Worm (Caenorhabditis elegans) whole organism, young adult: ENCODE measurements around the gene atp-5.

Experiments
- B0261.1 ChIP-seq: sonication (generic microtip); optimal IDR thresholded peaks from 2 replicates; lab custom pipeline; 2016; ENCODE audit warnings: mild to moderate bottlenecking, missing genetic modification characterization, moderate library complexity, missing compliant biosample characterization
- C17E4.6 ChIP-seq: fragments of 200-800 bp; sonication (Bioruptor generic); IDR thresholded peaks from 2 replicates; pipeline ENCODE4 v1.3.6; 2022; ENCODE audit warnings: missing genetic modification reagents, missing genetic modification characterization, missing compliant biosample characterization
- D2030.7 ChIP-seq: fragments of 200-800 bp; sonication (Bioruptor generic); IDR thresholded peaks from 2 replicates; pipeline ENCODE4 v1.3.6; 2022; ENCODE audit warnings: missing genetic modification reagents, missing genetic modification characterization, missing compliant biosample characterization
- F10E7.11 ChIP-seq: sonication (generic microtip); optimal IDR thresholded peaks from 2 replicates; lab custom pipeline; 2017; ENCODE audit warnings: mild to moderate bottlenecking, missing genetic modification characterization, moderate library complexity, missing compliant biosample characterization
- F33H1.4 ChIP-seq: fragments of 200-800 bp; sonication (Bioruptor generic); IDR thresholded peaks from 2 replicates; pipeline ENCODE4 v1.3.6; 2022; ENCODE audit warnings: missing genetic modification reagents, missing genetic modification characterization, missing compliant biosample characterization
- F49E8.2 ChIP-seq: sonication (generic microtip); optimal IDR thresholded peaks from 3 replicates; lab custom pipeline; 2017; ENCODE audit warnings: missing genetic modification characterization, mild to moderate bottlenecking, missing compliant biosample characterization, antibody characterized with exemption, moderate library complexity; ENCODE audit not compliant: insufficient read depth
- Y53G8AR.9 ChIP-seq: fragments of 200-800 bp; sonication (Bioruptor generic); conservative IDR thresholded peaks from 2 replicates; pipeline ENCODE4 v1.3.6; 2022; ENCODE audit warnings: missing genetic modification reagents, missing genetic modification characterization, missing compliant biosample characterization
- Y56A3A.18 ChIP-seq: fragments of 200-800 bp; sonication (Bioruptor generic); IDR thresholded peaks from 2 replicates; pipeline ENCODE4 v1.3.6; 2022; ENCODE audit warnings: missing genetic modification reagents, missing genetic modification characterization, missing compliant biosample characterization
- Y79H2A.3 ChIP-seq: fragments of 200-800 bp; sonication (Bioruptor generic); conservative IDR thresholded peaks from 2 replicates; pipeline ENCODE4 v1.3.6; 2022; ENCODE audit warnings: missing genetic modification reagents, missing genetic modification characterization, missing compliant biosample characterization
- attf-3 ChIP-seq: fragments of 200-800 bp; sonication (Bioruptor generic); conservative IDR thresholded peaks from 2 replicates; pipeline ENCODE4 v1.3.6; 2022; ENCODE audit warnings: missing genetic modification reagents, missing genetic modification characterization, missing compliant biosample characterization
- attf-5 ChIP-seq: fragments of 200-800 bp; sonication (Bioruptor generic); optimal IDR thresholded peaks from 2 replicates; lab custom pipeline; 2018; ENCODE audit warnings: mild to moderate bottlenecking, missing genetic modification characterization, missing compliant biosample characterization
- bed-2 ChIP-seq: fragments of 200-800 bp; sonication (Bioruptor generic); IDR thresholded peaks from 2 replicates; pipeline ENCODE4 v1.3.6; 2022; ENCODE audit warnings: missing genetic modification reagents, missing genetic modification characterization, missing compliant biosample characterization
- cebp-1 ChIP-seq, 2 experiments: fragments of 200-800 bp in 1 of 2; sonication (Bioruptor generic) in 1 of 2; sonication (generic microtip) in 1 of 2; IDR thresholded peaks in 1 of 2; optimal IDR thresholded peaks in 1 of 2; 2 replicates each; pipeline versions ENCODE4 v1.3.6 to Lab custom; 2017 to 2022; ENCODE audit warnings: missing compliant biosample characterization in 2 of 2, missing genetic modification characterization in 2 of 2, mild to moderate bottlenecking in 1 of 2, missing genetic modification reagents in 1 of 2, moderate library complexity in 1 of 2
- ceh-100 ChIP-seq: fragments of 200-800 bp; sonication (Bioruptor generic); IDR thresholded peaks from 2 replicates; pipeline ENCODE4 v1.3.6; 2022; ENCODE audit warnings: missing genetic modification reagents, missing genetic modification characterization, missing compliant biosample characterization
- ceh-27 ChIP-seq: fragments of 200-800 bp; sonication (Bioruptor generic); optimal IDR thresholded peaks from 2 replicates; lab custom pipeline; 2018; ENCODE audit warnings: mild to moderate bottlenecking, missing genetic modification characterization, moderate library complexity, missing compliant biosample characterization
- ceh-58 ChIP-seq: fragments of 200-800 bp; sonication (Bioruptor generic); IDR thresholded peaks from 2 replicates; pipeline ENCODE4 v1.3.6; 2022; ENCODE audit warnings: missing genetic modification characterization, missing compliant biosample characterization
- efl-1 ChIP-seq: fragments of 150-350 bp; optimal IDR thresholded peaks from 2 replicates; lab custom pipeline; 2014; ENCODE audit warnings: missing biosample characterization, missing genetic modification reagents, missing genetic modification characterization
- egl-44 ChIP-seq: fragments of 200-800 bp; sonication (Bioruptor generic); IDR thresholded peaks from 2 replicates; pipeline ENCODE4 v1.3.6; 2022; ENCODE audit warnings: missing genetic modification reagents, missing genetic modification characterization, missing compliant biosample characterization
- egrh-3 ChIP-seq: fragments of 200-800 bp; sonication (Bioruptor generic); IDR thresholded peaks from 2 replicates; pipeline ENCODE4 v1.3.6; 2022; ENCODE audit warnings: missing genetic modification reagents, missing genetic modification characterization, missing compliant biosample characterization
- ekl-4 ChIP-seq: fragments of 200-800 bp; sonication (Bioruptor generic); IDR thresholded peaks from 2 replicates; pipeline ENCODE4 v1.3.6; 2022; ENCODE audit warnings: missing genetic modification reagents, missing genetic modification characterization, missing compliant biosample characterization
- fkh-3 ChIP-seq: sonication (generic microtip); optimal IDR thresholded peaks from 2 replicates; lab custom pipeline; 2016; ENCODE audit warnings: mild to moderate bottlenecking, missing genetic modification characterization, missing compliant biosample characterization
- hmg-20 ChIP-seq: fragments of 200-800 bp; sonication (Bioruptor generic); IDR thresholded peaks from 2 replicates; pipeline ENCODE4 v1.3.6; 2022; ENCODE audit warnings: missing genetic modification reagents, missing genetic modification characterization, missing compliant biosample characterization
- let-607 ChIP-seq, 2 experiments: fragments of 200-800 bp in 1 of 2; sonication (Bioruptor generic) in 1 of 2; sonication (generic microtip) in 1 of 2; optimal IDR thresholded peaks; 2 replicates each; lab custom pipeline; 2016 to 2018; ENCODE audit warnings: mild to moderate bottlenecking in 2 of 2, missing compliant biosample characterization in 2 of 2, missing genetic modification characterization in 2 of 2, moderate library complexity in 2 of 2, missing genotype in 1 of 2
- lin-26 ChIP-seq: fragments of 200-800 bp; sonication (Bioruptor generic); IDR thresholded peaks from 2 replicates; pipeline ENCODE4 v1.3.6; 2022; ENCODE audit warnings: missing genetic modification reagents, missing genetic modification characterization, missing compliant biosample characterization
- lsl-1 ChIP-seq: fragments of 200-800 bp; sonication (Bioruptor generic); optimal IDR thresholded peaks from 2 replicates; lab custom pipeline; 2018; ENCODE audit warnings: mild to moderate bottlenecking, missing genetic modification characterization, moderate library complexity, missing compliant biosample characterization
- madf-10 ChIP-seq: sonication (generic microtip); optimal IDR thresholded peaks from 2 replicates; lab custom pipeline; 2016; ENCODE audit warnings: mild to moderate bottlenecking, missing genetic modification characterization, missing compliant biosample characterization
- nfya-1 ChIP-seq: sonication (generic microtip); optimal IDR thresholded peaks from 2 replicates; lab custom pipeline; 2017; ENCODE audit warnings: antibody characterized with exemption, missing compliant biosample characterization, missing genetic modification characterization, borderline replicate concordance; ENCODE audit not compliant: insufficient read depth
- nfya-2 ChIP-seq: fragments of 200-800 bp; sonication (Bioruptor generic); IDR thresholded peaks from 2 replicates; pipeline ENCODE4 v1.3.6; 2022; ENCODE audit warnings: missing genetic modification reagents, missing genetic modification characterization, missing compliant biosample characterization
- nhr-80 ChIP-seq: sonication (generic microtip); optimal IDR thresholded peaks from 2 replicates; lab custom pipeline; 2016; ENCODE audit warnings: missing genetic modification characterization, missing compliant biosample characterization
- rec-8 ChIP-seq, 2 experiments: sonication (generic microtip); optimal IDR thresholded peaks; 2 replicates each; lab custom pipeline; 2016; ENCODE audit warnings: mild to moderate bottlenecking in 2 of 2, missing genetic modification characterization in 2 of 2, missing genetic modification reagents in 2 of 2, missing genotype in 2 of 2, missing biosample characterization in 1 of 2, missing compliant biosample characterization in 1 of 2, moderate library complexity in 1 of 2
- snpc-1.1 ChIP-seq: sonication (generic microtip); optimal IDR thresholded peaks from 2 replicates; lab custom pipeline; 2017; ENCODE audit warnings: missing genetic modification characterization, mild to moderate bottlenecking, missing compliant biosample characterization, antibody characterized with exemption, moderate library complexity, missing genotype, missing genetic modification reagents; ENCODE audit not compliant: insufficient read depth
- tbp1 ChIP-seq: fragments of 200-800 bp; sonication (Bioruptor generic); optimal IDR thresholded peaks from 2 replicates; lab custom pipeline; 2018; ENCODE audit warnings: mild to moderate bottlenecking, missing genetic modification characterization, missing compliant biosample characterization
- tlf-1 ChIP-seq: fragments of 200-800 bp; sonication (Bioruptor generic); optimal IDR thresholded peaks from 2 replicates; lab custom pipeline; 2018; ENCODE audit warnings: mild to moderate bottlenecking, missing genetic modification characterization, missing compliant biosample characterization
- zim-3 ChIP-seq: sonication (generic microtip); optimal IDR thresholded peaks from 2 replicates; lab custom pipeline; 2017; ENCODE audit warnings: mild to moderate bottlenecking, missing genetic modification characterization, moderate library complexity, missing compliant biosample characterization
- ztf-25 ChIP-seq: fragments of 200-800 bp; sonication (Bioruptor generic); IDR thresholded peaks from 2 replicates; pipeline ENCODE4 v1.3.6; 2022; ENCODE audit warnings: missing genetic modification reagents, missing genetic modification characterization, missing compliant biosample characterization

Gene atp-5

DNA sequence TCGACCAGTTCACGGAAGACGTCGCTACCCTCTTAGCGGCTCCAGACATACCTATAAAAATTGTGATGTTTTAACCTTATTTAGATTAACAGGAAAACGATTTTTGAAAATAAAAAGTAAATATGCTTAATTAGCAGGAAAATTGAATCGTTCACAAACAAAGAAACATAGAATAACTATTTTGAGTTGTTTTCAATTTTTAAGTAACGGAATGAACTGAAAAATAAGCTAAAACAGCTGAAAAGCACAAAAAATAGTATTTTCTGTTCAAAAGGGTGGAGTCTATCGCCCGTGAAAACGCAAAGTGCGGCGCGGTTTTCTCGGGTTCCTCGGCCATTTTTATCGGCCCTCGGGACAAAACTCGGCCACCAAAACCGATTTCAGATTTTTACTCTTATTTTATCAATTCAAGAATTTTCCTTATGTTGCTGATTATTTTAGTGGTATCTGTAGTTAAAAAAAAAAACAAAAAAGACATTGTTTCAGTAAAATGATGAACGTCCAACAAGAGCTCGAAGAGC, at the start of gene atp-5, which contains the start of gene lmtr-3 (continued):
- TF ChIP-seq F49E8.2 (tag; lab: Kevin White, UChicago) = peak; percentile 0
- TF ChIP-seq attf-3 (GFP tag; lab: Robert Waterston, UW) = peak; percentile 63; the same call in 1 of the 2 replicates
- peak; percentile 90 for TF ChIP-seq ztf-25 (GFP tag; lab: Robert Waterston, UW)
- TF ChIP-seq snpc-1.1 (tag; lab: Kevin White, UChicago) = peak; percentile 22
- peak; percentile 33; the same call in 1 of the 2 replicates for TF ChIP-seq lin-26
- TF ChIP-seq ceh-27 (GFP tag; lab: Kevin White, UChicago) = peak; percentile 89
- TF ChIP-seq nhr-80 = peak; percentile 81
- TF ChIP-seq efl-1 = peak; percentile 37
- TF ChIP-seq ceh-58 (GFP tag; lab: Robert Waterston, UW) = no peak
- TF ChIP-seq attf-5 (GFP tag; lab: Kevin White, UChicago) = peak; percentile 91
- peak; percentile 47 for TF ChIP-seq tbp1 (GFP tag; lab: Kevin White, UChicago)
- no peak for TF ChIP-seq ekl-4 (GFP tag; lab: Robert Waterston, UW)
- no peak for TF ChIP-seq let-607 (tag; optimal IDR thresholded peaks at IDR 0.05; lab: Kevin White, UChicago)
- TF ChIP-seq madf-10 (tag; lab: Kevin White, UChicago) = peak; percentile 68
- peak; percentile 30 for TF ChIP-seq tlf-1 (GFP tag; lab: Kevin White, UChicago)
- TF ChIP-seq egl-44 (GFP tag; lab: Robert Waterston, UW) = no peak
- peak; percentile 85 for TF ChIP-seq D2030.7
- peak; percentile 64 for TF ChIP-seq cebp-1 (GFP tag; IDR thresholded peaks at IDR 0.05; lab: Robert Waterston, UW)
- peak; percentile 63 for TF ChIP-seq cebp-1 (tag; optimal IDR thresholded peaks at IDR 0.05; lab: Kevin White, UChicago)
- TF ChIP-seq hmg-20 (GFP tag; lab: Robert Waterston, UW) = 0 out of 2 replicates have a peak, but pooled peaks have one; percentile 28
- peak; percentile 64 to 74 for TF ChIP-seq rec-8 (tag; optimal IDR thresholded peaks at IDR 0.05; lab: Kevin White, UChicago)
- TF ChIP-seq lsl-1 (GFP tag; lab: Kevin White, UChicago) = peak; percentile 51
- TF ChIP-seq egrh-3 (GFP tag; lab: Robert Waterston, UW) = peak; percentile 67
- TF ChIP-seq Y79H2A.3 (GFP tag; lab: Robert Waterston, UW) = peak; percentile 74; the same call in 1 of the 2 replicates
- TF ChIP-seq ceh-100 (GFP tag; lab: Robert Waterston, UW) = peak; percentile 75
- peak; percentile 31; the same call in 1 of the 2 replicates for TF ChIP-seq F33H1.4 (GFP tag; lab: Robert Waterston, UW)
- no peak for TF ChIP-seq nfya-2 (GFP tag; lab: Robert Waterston, UW)
- TF ChIP-seq zim-3 (tag; lab: Kevin White, UChicago) = peak; percentile 28

DNA sequence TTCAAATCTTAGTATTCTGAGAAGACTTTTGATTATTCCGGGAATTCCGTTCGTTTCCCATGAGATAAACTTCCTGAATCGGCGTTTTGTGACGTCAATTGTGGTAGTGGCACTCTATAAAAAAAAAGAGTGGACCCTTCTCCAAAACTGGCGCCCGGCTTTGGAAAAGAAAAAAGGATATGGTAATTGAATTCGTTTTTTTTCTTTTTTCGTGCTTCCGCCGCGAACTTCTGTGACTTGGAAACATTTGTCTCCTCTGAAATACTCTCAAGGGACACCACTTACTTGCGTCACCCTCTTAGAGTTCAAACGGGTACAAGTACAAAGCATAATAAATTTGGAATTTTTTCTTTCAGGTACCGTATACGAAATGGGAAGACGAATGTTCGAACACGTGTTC, 49.0 kb upstream of the atp-5 start:
- no peak for TF ChIP-seq fkh-3
- TF ChIP-seq Y53G8AR.9 = no peak
- TF ChIP-seq bed-2 (GFP tag; lab: Robert Waterston, UW) = no peak
- TF ChIP-seq nfya-1 (tag; lab: Kevin White, UChicago) = no peak
- TF ChIP-seq F10E7.11 (tag; lab: Kevin White, UChicago) = no peak
- no peak for TF ChIP-seq C17E4.6 (GFP tag; lab: Robert Waterston, UW)
- TF ChIP-seq snpc-1.1 (tag; lab: Kevin White, UChicago) = no peak
- no peak for TF ChIP-seq Y56A3A.18
- no peak for TF ChIP-seq B0261.1
